Worm (Caenorhabditis elegans): ENCODE data around the gene Y54G2A.76.
A peak's percentile ranks its signal among the peaks of the same experiment; 100 is the strongest.

The Y54G2A.76 gene

DNA sequence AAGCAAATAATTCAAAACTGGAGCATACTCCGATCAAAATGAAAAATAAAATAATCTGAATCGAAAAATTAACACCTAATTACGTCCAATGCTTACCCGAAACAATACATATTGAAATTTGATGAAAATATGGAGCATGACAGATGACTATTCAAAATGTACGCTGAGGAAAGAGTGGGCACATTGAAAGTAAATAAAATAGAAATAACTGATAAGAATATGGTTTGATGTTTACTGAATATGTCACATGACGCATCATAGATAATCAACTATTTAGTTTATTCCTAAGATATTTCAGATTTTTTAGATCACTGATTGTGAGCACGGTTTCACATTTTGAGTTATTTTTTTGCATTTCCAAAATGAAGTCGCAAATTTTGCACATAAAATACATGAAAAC is 10.9 kb upstream of the Y54G2A.76 start, which contains the start of gene Y54G2A.52:
TSS of gene Y54G2A.52 (minus strand) at position 348 of the 400 bp plus-strand sequence.
- TF ChIP-seq set-16 (GFP tag; IDR thresholded peaks at IDR 0.05) (no peak), ztf-7 (tag; optimal IDR thresholded peaks at IDR 0.05) (peak; percentile 44), tag-97 (GFP tag; IDR thresholded peaks at IDR 0.05) (no peak), saeg-2 (GFP tag; IDR thresholded peaks at IDR 0.05) (no peak), hlh-11 (tag; optimal IDR thresholded peaks at IDR 0.05) (peak; percentile 53), ztf-11 (tag; optimal IDR thresholded peaks at IDR 0.05) (no peak), hlh-30 (tag; optimal IDR thresholded peaks at IDR 0.05; ENCODE audit: insufficient read depth) (peak; percentile 56), php-3 (GFP tag; IDR thresholded peaks at IDR 0.05) (peak; percentile 37; the same call in 1 of the 2 replicates), ceh-62 (tag; optimal IDR thresholded peaks at IDR 0.05) (no peak), madf-5 (GFP tag; IDR thresholded peaks at IDR 0.05) (no peak), T20F7.1 (GFP tag; optimal IDR thresholded peaks at IDR 0.05) (no peak), dmd-6 (GFP tag; IDR thresholded peaks at IDR 0.05) (peak; percentile 52; the same call in 1 of the 2 replicates), fos-1 (tag; optimal IDR thresholded peaks at IDR 0.05) (no peak), pqm-1 (tag; optimal IDR thresholded peaks at IDR 0.05) (peak; percentile 63), dve-1 (tag; optimal IDR thresholded peaks at IDR 0.05; ENCODE audit: insufficient read depth) (peak; percentile 87), lin-38 (GFP tag; IDR thresholded peaks at IDR 0.05) (no peak), ceh-44 (GFP tag; IDR thresholded peaks at IDR 0.05) (no peak), lin-29 (GFP tag; IDR thresholded peaks at IDR 0.05) (no peak), unc-62 (GFP tag; optimal IDR thresholded peaks at IDR 0.05 in 1 of 2) (peak in 1 of 2 experiments; percentile 38), unc-62 (tag; optimal IDR thresholded peaks at IDR 0.05) (no peak), daf-16 (GFP tag; optimal IDR thresholded peaks at IDR 0.05) (peak in 1 of 2 experiments; percentile 57), daf-16 (tag; optimal IDR thresholded peaks at IDR 0.05) (peak; percentile 97), arid-1 (GFP tag; conservative IDR thresholded peaks at IDR 0.05) (no peak), nhr-28 (tag; optimal IDR thresholded peaks at IDR 0.05) (peak; percentile 35)

DNA sequence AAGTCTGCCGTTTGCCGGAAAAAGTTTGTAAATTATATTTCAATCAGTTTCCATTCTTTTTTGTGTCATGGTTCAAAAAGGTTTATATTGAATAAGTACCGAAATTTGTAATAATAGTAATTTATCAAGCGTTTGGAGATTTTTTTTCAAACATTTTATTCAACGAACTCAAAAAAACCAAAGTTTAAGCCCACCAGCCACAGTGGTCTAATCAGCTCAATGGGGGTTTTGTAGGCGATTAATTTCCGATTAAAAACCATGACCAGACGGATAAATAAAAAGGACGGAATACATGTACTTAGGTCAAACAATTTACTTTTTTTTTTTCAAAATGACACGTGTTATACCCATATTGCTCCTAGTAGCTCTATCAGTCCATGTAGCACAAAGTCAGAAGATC is 9.8 kb upstream of the Y54G2A.76 start, which contains the start of gene Y54G2A.10:
TSS of gene Y54G2A.10 (plus strand) at position 301 of the 400 bp plus-strand sequence.
- no peak for TF ChIP-seq ama-1 (optimal IDR thresholded peaks at IDR 0.05)
- no peak for TF ChIP-seq nhr-48 (tag; optimal IDR thresholded peaks at IDR 0.05)
- no peak for TF ChIP-seq zip-2 (tag; optimal IDR thresholded peaks at IDR 0.05)
- no peak for TF ChIP-seq ztf-7 (tag; optimal IDR thresholded peaks at IDR 0.05)
- no peak for TF ChIP-seq lin-13 (GFP tag; optimal IDR thresholded peaks at IDR 0.05)
- no peak for TF ChIP-seq duxl-1 (tag; optimal IDR thresholded peaks at IDR 0.05; ENCODE audit: poor library complexity)
- TF ChIP-seq nhr-6 (tag; optimal IDR thresholded peaks at IDR 0.05) = no peak
- no peak for TF ChIP-seq Y75B8A.6 (GFP tag; IDR thresholded peaks at IDR 0.05)
- TF ChIP-seq nhr-42 (GFP tag; IDR thresholded peaks at IDR 0.05) = no peak
- no peak for TF ChIP-seq madf-5 (GFP tag; IDR thresholded peaks at IDR 0.05)
- no peak for TF ChIP-seq lin-1 (GFP tag; IDR thresholded peaks at IDR 0.05)
- TF ChIP-seq egl-43 (GFP tag; IDR thresholded peaks at IDR 0.05) = no peak

DNA sequence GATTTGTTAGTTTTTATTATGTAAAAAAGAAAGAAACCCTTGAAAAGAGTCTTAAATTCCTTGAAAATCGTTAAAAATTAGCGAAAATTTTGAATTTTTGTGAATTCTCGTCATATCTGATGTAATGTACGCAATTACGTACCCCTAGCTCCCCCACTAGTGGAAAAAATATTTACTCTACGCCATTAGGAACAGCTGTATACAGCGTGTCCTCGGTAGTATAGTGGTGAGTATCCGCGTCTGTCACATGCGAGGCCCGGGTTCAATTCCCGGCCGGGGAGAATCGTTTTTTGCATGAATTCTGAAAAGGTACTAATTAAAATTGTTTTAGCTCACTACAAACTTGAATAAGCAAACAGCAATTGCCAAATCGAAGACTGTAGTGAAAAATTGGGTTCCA is 9.3 kb upstream of the Y54G2A.76 start:
- TF ChIP-seq F26F4.8 (GFP tag; conservative IDR thresholded peaks at IDR 0.05) (no peak), attf-4 (tag; optimal IDR thresholded peaks at IDR 0.05) (no peak), ceh-82 (tag; optimal IDR thresholded peaks at IDR 0.05) (no peak), ces-1 (GFP tag; optimal IDR thresholded peaks at IDR 0.05) (no peak), madf-9 (GFP tag; conservative IDR thresholded peaks at IDR 0.05) (no peak), lin-15B (tag; optimal IDR thresholded peaks at IDR 0.05) (no peak), T20F7.1 (GFP tag; optimal IDR thresholded peaks at IDR 0.05) (no peak), lin-38 (GFP tag; IDR thresholded peaks at IDR 0.05) (peak; percentile 36; the same call in 1 of the 2 replicates), spr-3 (GFP tag; optimal IDR thresholded peaks at IDR 0.05) (no peak), aha-1 (tag) (peak; percentile 49)

All from whole organism, L4 larva.